Fruit fly (Drosophila melanogaster) whole organism, embryonic: Measurements from ENCODE around the gene CG34278.
A peak's percentile ranks its signal among the peaks of the same experiment; 100 is the strongest.

ENCODE experiments used
- ATbp ChIP-seq: fragments of 200-800 bp; sonication (Bioruptor generic); optimal IDR thresholded peaks from 2 replicates; lab custom pipeline; 2017; ENCODE audit warnings: missing biosample characterization, mild to moderate bottlenecking, missing genetic modification characterization, missing genetic modification reagents
- Atf6 ChIP-seq: fragments of 200-800 bp; sonication (Bioruptor generic); IDR thresholded peaks from 2 replicates; pipeline ENCODE4 v1.3.6; 2022; ENCODE audit warnings: missing biosample characterization, missing genetic modification characterization
- CG10147 ChIP-seq: fragments of 200-800 bp; sonication (Bioruptor generic); optimal IDR thresholded peaks from 2 replicates; lab custom pipeline; 2019; ENCODE audit warnings: missing biosample characterization, mild to moderate bottlenecking, missing genetic modification characterization, moderate library complexity
- CG10565 ChIP-seq: fragments of 200-800 bp; sonication (Bioruptor generic); optimal IDR thresholded peaks from 3 replicates; lab custom pipeline; 2016; ENCODE audit warnings: missing biosample characterization, mild to moderate bottlenecking, missing genetic modification characterization
- CG11695 ChIP-seq: fragments of 200-800 bp; sonication (Bioruptor generic); IDR thresholded peaks from 3 replicates; pipeline ENCODE4 v1.3.6; 2022; ENCODE audit warnings: missing biosample characterization, missing genetic modification characterization
- CG11696 ChIP-seq: fragments of 200-800 bp; sonication (Bioruptor generic); IDR thresholded peaks from 2 replicates; pipeline ENCODE4 v1.3.6; 2022; ENCODE audit warnings: missing biosample characterization, missing genetic modification characterization
- CG12071 ChIP-seq: fragments of 200-800 bp; sonication (Bioruptor generic); optimal IDR thresholded peaks from 3 replicates; lab custom pipeline; 2018; ENCODE audit warnings: missing biosample characterization, mild to moderate bottlenecking, missing genetic modification characterization
- CG15269 ChIP-seq: fragments of 200-800 bp; sonication (Bioruptor generic); optimal IDR thresholded peaks from 2 replicates; lab custom pipeline; 2018; ENCODE audit warnings: missing biosample characterization, mild to moderate bottlenecking, missing genetic modification characterization, moderate library complexity
- CG2199 ChIP-seq: fragments of 200-800 bp; sonication (Bioruptor generic); IDR thresholded peaks from 3 replicates; pipeline ENCODE4 v1.3.6; 2022; ENCODE audit warnings: missing biosample characterization, missing genetic modification characterization
- CG3838 ChIP-seq: fragments of 200-800 bp; sonication (Bioruptor generic); optimal IDR thresholded peaks from 3 replicates; lab custom pipeline; 2016; ENCODE audit warnings: missing biosample characterization, missing genetic modification characterization
- CG6765 ChIP-seq: fragments of 200-800 bp; sonication (Bioruptor generic); optimal IDR thresholded peaks from 3 replicates; lab custom pipeline; 2017; ENCODE audit warnings: missing biosample characterization, mild to moderate bottlenecking, missing genetic modification characterization
- CG7357 ChIP-seq: fragments of 200-800 bp; sonication (Bioruptor generic); IDR thresholded peaks from 3 replicates; pipeline ENCODE4 v1.3.6; 2022; ENCODE audit warnings: missing biosample characterization, missing genetic modification characterization
- CG7786 ChIP-seq: fragments of 200-800 bp; sonication (Bioruptor generic); optimal IDR thresholded peaks from 2 replicates; lab custom pipeline; 2016; ENCODE audit warnings: missing biosample characterization, missing genetic modification characterization
- CG7928 ChIP-seq: fragments of 200-800 bp; sonication (Bioruptor generic); optimal IDR thresholded peaks from 2 replicates; lab custom pipeline; 2017; ENCODE audit warnings: missing biosample characterization, mild to moderate bottlenecking, missing genetic modification characterization
- CG9876 ChIP-seq: fragments of 200-800 bp; sonication (Bioruptor generic); optimal IDR thresholded peaks from 2 replicates; lab custom pipeline; 2016; ENCODE audit warnings: missing biosample characterization, missing genetic modification characterization
- Doc2 ChIP-seq: fragments of 200-800 bp; sonication (Bioruptor generic); IDR thresholded peaks from 2 replicates; pipeline ENCODE4 v1.3.6; 2022; ENCODE audit warnings: missing biosample characterization, missing genetic modification characterization
- Fer2 ChIP-seq: fragments of 200-800 bp; sonication (Bioruptor generic); optimal IDR thresholded peaks from 2 replicates; lab custom pipeline; 2018; ENCODE audit warnings: missing biosample characterization, mild to moderate bottlenecking, missing genetic modification characterization, moderate library complexity
- GATAe ChIP-seq: fragments of 200-800 bp; sonication (Bioruptor generic); conservative IDR thresholded peaks from 2 replicates; pipeline ENCODE4 v1.3.6; 2022; ENCODE audit warnings: missing biosample characterization, missing genetic modification characterization
- Gsc ChIP-seq: fragments of 200-800 bp; sonication (Bioruptor generic); IDR thresholded peaks from 2 replicates; pipeline ENCODE4 v1.3.6; 2022; ENCODE audit warnings: missing biosample characterization, missing genetic modification characterization
- Lim3 ChIP-seq: fragments of 200-800 bp; sonication (Bioruptor generic); IDR thresholded peaks from 2 replicates; pipeline ENCODE4 v1.3.6; 2022; ENCODE audit warnings: missing biosample characterization, missing genetic modification characterization
- Lpt ChIP-seq: fragments of >200 bp; optimal IDR thresholded peaks from 2 replicates; lab custom pipeline; 2018; ENCODE audit warnings: missing biosample characterization, missing genetic modification characterization
- Mes4 ChIP-seq: fragments of 200-800 bp; sonication (Bioruptor generic); optimal IDR thresholded peaks from 2 replicates; lab custom pipeline; 2016; ENCODE audit warnings: missing biosample characterization, missing genetic modification characterization
- Myb ChIP-seq: fragments of 200-800 bp; sonication (Bioruptor generic); optimal IDR thresholded peaks from 2 replicates; lab custom pipeline; 2016; ENCODE audit warnings: missing biosample characterization, missing genetic modification characterization
- NfI ChIP-seq: fragments of 200-800 bp; sonication (Bioruptor generic); optimal IDR thresholded peaks from 3 replicates; lab custom pipeline; 2018; ENCODE audit warnings: missing biosample characterization, mild to moderate bottlenecking, missing genetic modification characterization, moderate library complexity
- Six4 ChIP-seq: fragments of 200-800 bp; sonication (Bioruptor generic); optimal IDR thresholded peaks from 2 replicates; lab custom pipeline; 2016; ENCODE audit warnings: missing biosample characterization, missing genetic modification characterization
- Stat92E ChIP-seq, 3 experiments: fragments of >200 bp in 2 of 3; fragments of 200-800 bp in 1 of 3; sonication (Bioruptor generic) in 1 of 3; optimal IDR thresholded peaks; 2 replicates each; lab custom pipeline; 2017 to 2019; ENCODE audit warnings: missing biosample characterization in 3 of 3, missing genetic modification characterization in 3 of 3, mild to moderate bottlenecking in 1 of 3, moderate library complexity in 1 of 3
- Trl ChIP-seq, 3 experiments: fragments of >200 bp in 2 of 3; fragments of 200-800 bp in 1 of 3; sonication (Bioruptor generic) in 1 of 3; optimal IDR thresholded peaks; 2 replicates in 1 of 3; 3 replicates in 2 of 3; lab custom pipeline; 2016 to 2017; ENCODE audit warnings: missing biosample characterization in 1 of 3, missing genetic modification characterization in 1 of 3
- ac ChIP-seq: fragments of 200-800 bp; sonication (Bioruptor generic); optimal IDR thresholded peaks from 3 replicates; lab custom pipeline; 2017; ENCODE audit warnings: missing biosample characterization, mild to moderate bottlenecking, missing genetic modification characterization
- ara ChIP-seq: fragments of 200-800 bp; sonication (Bioruptor generic); IDR thresholded peaks from 2 replicates; pipeline ENCODE4 v1.3.6; 2022; ENCODE audit warnings: missing biosample characterization, missing genetic modification characterization
- ci ChIP-seq: fragments of 200-800 bp; sonication (Bioruptor generic); IDR thresholded peaks from 3 replicates; pipeline ENCODE4 v1.3.6; 2022; ENCODE audit warnings: missing biosample characterization, missing genetic modification characterization
- dati ChIP-seq: fragments of 200-800 bp; sonication (Bioruptor generic); IDR thresholded peaks from 2 replicates; pipeline ENCODE4 v1.3.6; 2022; ENCODE audit warnings: missing biosample characterization, missing genetic modification characterization
- emc ChIP-seq: fragments of 200-800 bp; sonication (Bioruptor generic); optimal IDR thresholded peaks from 2 replicates; lab custom pipeline; 2016; ENCODE audit warnings: missing biosample characterization, missing genetic modification characterization
- ems ChIP-seq: fragments of 200-800 bp; sonication (Bioruptor generic); optimal IDR thresholded peaks from 3 replicates; lab custom pipeline; 2016; ENCODE audit warnings: missing biosample characterization, missing genetic modification characterization
- gfzf ChIP-seq: fragments of 200-800 bp; sonication (Bioruptor generic); optimal IDR thresholded peaks from 2 replicates; lab custom pipeline; 2016; ENCODE audit warnings: missing biosample characterization, mild to moderate bottlenecking, missing genetic modification characterization, moderate library complexity
- h ChIP-seq: fragments of >200 bp; optimal IDR thresholded peaks from 2 replicates; lab custom pipeline; 2017
- ind ChIP-seq: fragments of 200-800 bp; sonication (Bioruptor generic); optimal IDR thresholded peaks from 3 replicates; lab custom pipeline; 2016; ENCODE audit warnings: missing biosample characterization, missing genetic modification characterization
- jigr1 ChIP-seq: fragments of 200-800 bp; sonication (Bioruptor generic); IDR thresholded peaks from 3 replicates; pipeline ENCODE4 v1.3.6; 2022; ENCODE audit warnings: missing biosample characterization, missing genetic modification characterization
- ken ChIP-seq: fragments of 200-800 bp; sonication (Bioruptor generic); IDR thresholded peaks from 3 replicates; pipeline ENCODE4 v1.3.6; 2022; ENCODE audit warnings: missing biosample characterization, missing genetic modification characterization
- lmd ChIP-seq: fragments of 200-800 bp; sonication (Bioruptor generic); IDR thresholded peaks from 2 replicates; pipeline ENCODE4 v1.3.6; 2022; ENCODE audit warnings: missing biosample characterization, missing genetic modification characterization
- lov ChIP-seq, 2 experiments: fragments of 200-800 bp in 1 of 2; fragments of >200 bp in 1 of 2; sonication (Bioruptor generic) in 1 of 2; IDR thresholded peaks in 1 of 2; optimal IDR thresholded peaks in 1 of 2; 2 replicates in 1 of 2; 3 replicates in 1 of 2; pipeline versions ENCODE4 v1.3.6 to Lab custom; 2017 to 2022; ENCODE audit warnings: missing biosample characterization in 1 of 2, missing genetic modification characterization in 1 of 2
- onecut ChIP-seq: fragments of 200-800 bp; sonication (Bioruptor generic); IDR thresholded peaks from 2 replicates; pipeline ENCODE4 v1.3.6; 2022; ENCODE audit warnings: missing biosample characterization, missing genetic modification characterization
- otp ChIP-seq: fragments of 200-800 bp; sonication (Bioruptor generic); IDR thresholded peaks from 3 replicates; pipeline ENCODE4, ENCODE4 v1.3.6; 2022; ENCODE audit warnings: missing biosample characterization, missing genetic modification characterization
- pan ChIP-seq, 4 experiments: fragments of >200 bp in 3 of 4; fragments of 200-800 bp in 1 of 4; sonication (Bioruptor generic) in 1 of 4; optimal IDR thresholded peaks in 3 of 4; IDR thresholded peaks in 1 of 4; 2 replicates each; pipeline versions ENCODE4 v1.3.6 to Lab custom; 2017 to 2022; ENCODE audit warnings: missing biosample characterization in 2 of 4, missing genetic modification characterization in 2 of 4, mixed read lengths in 1 of 4
- peb ChIP-seq: fragments of 200-800 bp; sonication (Bioruptor generic); IDR thresholded peaks from 2 replicates; pipeline ENCODE4 v1.3.6; 2022; ENCODE audit warnings: missing biosample characterization, missing genetic modification characterization
- schlank ChIP-seq: fragments of 200-800 bp; sonication (Bioruptor generic); optimal IDR thresholded peaks from 2 replicates; lab custom pipeline; 2018; ENCODE audit warnings: missing biosample characterization, mild to moderate bottlenecking, missing genetic modification characterization
- seq ChIP-seq: fragments of 200-800 bp; sonication (Bioruptor generic); IDR thresholded peaks from 2 replicates; pipeline ENCODE4 v1.3.6; 2022; ENCODE audit warnings: missing biosample characterization, missing genetic modification characterization
- sna ChIP-seq: fragments of 200-800 bp; sonication (Bioruptor generic); IDR thresholded peaks from 2 replicates; pipeline ENCODE4 v1.3.6; 2022; ENCODE audit warnings: missing biosample characterization, missing genetic modification characterization; ENCODE audit not compliant: partially characterized antibody
- sob ChIP-seq: fragments of 200-800 bp; sonication (Bioruptor generic); IDR thresholded peaks from 2 replicates; pipeline ENCODE4 v1.3.6; 2022; ENCODE audit warnings: missing biosample characterization, missing genetic modification characterization
- sug ChIP-seq: fragments of 200-800 bp; optimal IDR thresholded peaks from 2 replicates; lab custom pipeline; 2019; ENCODE audit warnings: missing biosample characterization, mild to moderate bottlenecking, missing genetic modification characterization, moderate library complexity
- tgo ChIP-seq: fragments of 200-800 bp; sonication (Bioruptor generic); IDR thresholded peaks from 3 replicates; pipeline ENCODE4 v1.3.6; 2022; ENCODE audit warnings: missing biosample characterization, missing genetic modification characterization
- trh ChIP-seq: fragments of 200-800 bp; sonication (Bioruptor generic); optimal IDR thresholded peaks from 2 replicates; lab custom pipeline; 2016; ENCODE audit warnings: missing biosample characterization, missing genetic modification characterization

The CG34278 gene

DNA sequence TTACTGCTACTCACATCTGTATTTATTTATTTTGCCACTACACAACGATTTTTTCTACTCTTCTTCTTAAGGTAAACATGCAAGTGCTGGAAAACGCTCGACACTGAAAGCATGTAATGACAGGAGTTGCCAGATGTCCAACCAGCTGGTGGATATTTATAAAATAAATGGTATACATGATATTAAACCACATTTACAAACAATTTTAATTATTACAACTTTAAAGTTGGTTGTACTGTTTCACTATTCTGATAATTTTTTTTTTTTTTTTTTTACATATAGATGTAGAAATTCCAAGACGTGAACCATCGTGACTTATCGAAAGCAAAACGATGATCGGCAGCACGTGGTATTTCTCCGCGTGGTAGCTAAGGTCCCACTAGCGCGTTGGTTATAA, 40.4 kb upstream of the CG34278 start, which contains the start of the genes Keap1 and kuk (continued):
- TF ChIP-seq Fer2 (tag; lab: Kevin White, UChicago) = peak; percentile 46
- no peak for TF ChIP-seq Lpt
- TF ChIP-seq sob (GFP tag; lab: Robert Waterston, UW) = peak; percentile 75
- TF ChIP-seq CG7786 (GFP tag; lab: Kevin White, UChicago) = peak; percentile 51
- peak; percentile 24 for TF ChIP-seq ATbp (GFP tag; lab: Kevin White, UChicago)
- TF ChIP-seq otp (GFP tag; lab: Robert Waterston, UW) = no peak
- no peak for TF ChIP-seq Doc2 (GFP tag; lab: Robert Waterston, UW)
- TF ChIP-seq h = no peak
- no peak for TF ChIP-seq Lim3 (GFP tag; lab: Robert Waterston, UW)
- no peak for TF ChIP-seq Atf6
- peak; percentile 80 for TF ChIP-seq ken (GFP tag; lab: Robert Waterston, UW)
- TF ChIP-seq jigr1 = no peak
- TF ChIP-seq CG9876 = peak; percentile 24
- TF ChIP-seq emc = peak; percentile 62
- TF ChIP-seq Gsc (GFP tag; lab: Robert Waterston, UW) = no peak
- no peak for TF ChIP-seq peb
- TF ChIP-seq GATAe = no peak
- TF ChIP-seq lmd (GFP tag; lab: Robert Waterston, UW) = peak; percentile 46; the same call in 1 of the 2 replicates
- TF ChIP-seq ci (GFP tag; lab: Robert Waterston, UW) = peak; percentile 64
- peak; percentile 29 for TF ChIP-seq CG15269 (tag; lab: Kevin White, UChicago)
- TF ChIP-seq onecut = peak; percentile 58
- no peak for TF ChIP-seq pan (optimal IDR thresholded peaks at IDR 0.05; lab: Kevin White, UChicago)
- TF ChIP-seq pan (GFP tag; optimal IDR thresholded peaks at IDR 0.05 in 1 of 2, IDR thresholded peaks at IDR 0.05 in 1 of 2) = no peak
- no peak for TF ChIP-seq Six4 (GFP tag; lab: Kevin White, UChicago)
- no peak for TF ChIP-seq tgo (GFP tag; lab: Robert Waterston, UW)
- peak; percentile 43 for TF ChIP-seq CG7928
- peak; percentile 94 for TF ChIP-seq gfzf
- no peak for TF ChIP-seq CG11696 (GFP tag; lab: Robert Waterston, UW)
- TF ChIP-seq ac = no peak
- peak; percentile 47 for TF ChIP-seq ems (GFP tag; lab: Kevin White, UChicago)
- TF ChIP-seq lov (optimal IDR thresholded peaks at IDR 0.05; lab: Kevin White, UChicago) = no peak
- no peak for TF ChIP-seq lov (GFP tag; IDR thresholded peaks at IDR 0.05; lab: Robert Waterston, UW)
- TF ChIP-seq CG11695 (GFP tag; lab: Robert Waterston, UW) = 0 out of 3 replicates have a peak, but pooled peaks have one; percentile 14
- no peak for TF ChIP-seq CG7357
- TF ChIP-seq NfI (GFP tag; lab: Kevin White, UChicago) = peak; percentile 71
- TF ChIP-seq schlank (tag; lab: Kevin White, UChicago) = peak; percentile 44
- peak; percentile 72 for TF ChIP-seq sna (GFP tag; lab: Robert Waterston, UW)
- peak; percentile 28 for TF ChIP-seq CG12071 (GFP tag; lab: Kevin White, UChicago)
- TF ChIP-seq sug (tag; lab: Kevin White, UChicago) = peak; percentile 33
- no peak for TF ChIP-seq CG10565 (GFP tag; lab: Kevin White, UChicago)
- no peak for TF ChIP-seq Stat92E (GFP tag; optimal IDR thresholded peaks at IDR 0.05; lab: Kevin White, UChicago)
- TF ChIP-seq dati = no peak
- peak; percentile 7 for TF ChIP-seq Mes4 (GFP tag; lab: Kevin White, UChicago)
- 0 out of 2 replicates have a peak, but pooled peaks have one; percentile 8 for TF ChIP-seq ara (GFP tag; lab: Robert Waterston, UW)
- TF ChIP-seq Myb (GFP tag; lab: Kevin White, UChicago) = peak; percentile 92
- peak; percentile 49 for TF ChIP-seq ind (GFP tag; lab: Kevin White, UChicago)
- TF ChIP-seq trh (GFP tag; lab: Kevin White, UChicago) = peak; percentile 30
- TF ChIP-seq seq = 0 out of 2 replicates have a peak, but pooled peaks have one; percentile 0
- TF ChIP-seq CG2199 = no peak
- peak in 1 of 2 experiments; percentile 4 for TF ChIP-seq Trl (optimal IDR thresholded peaks at IDR 0.05; lab: Kevin White, UChicago)
- peak; percentile 71 for TF ChIP-seq Trl (GFP tag; optimal IDR thresholded peaks at IDR 0.05; lab: Kevin White, UChicago)
- TF ChIP-seq CG10147 (GFP tag; lab: Kevin White, UChicago) = no peak
- peak; percentile 67 for TF ChIP-seq CG3838 (GFP tag; lab: Kevin White, UChicago)
- peak; percentile 35 for TF ChIP-seq CG6765 (GFP tag; lab: Kevin White, UChicago)
